Worm (Caenorhabditis elegans): ENCODE results near the gene acy-3.

ce11 chrIII:3831798-3832197 is 45.5 kb upstream of the acy-3 start:
- TF ChIP-seq ceh-36 (tag; optimal IDR thresholded peaks at IDR 0.05) (no peak), aly-1 (tag; optimal IDR thresholded peaks at IDR 0.05) (no peak), ets-7 (tag; optimal IDR thresholded peaks at IDR 0.05) (no peak), sea-1 (GFP tag; conservative IDR thresholded peaks at IDR 0.05) (no peak), ama-1 (optimal IDR thresholded peaks at IDR 0.05) (no peak), B0310.2 (tag; optimal IDR thresholded peaks at IDR 0.05) (no peak), flt-1 (GFP tag; IDR thresholded peaks at IDR 0.05) (no peak)
